Fruit fly (Drosophila melanogaster): ENCODE data around the gene Ndc1.

Gene Ndc1

dm6 chr3R:23941643-23942424 is 17.6 kb downstream of the Ndc1 start (continued):
- 0 out of 3 replicates have a peak, but pooled peaks have one; percentile 40 for TF ChIP-seq zfh1 (GFP tag; IDR thresholded peaks at IDR 0.05)
- TF ChIP-seq CG6272 (GFP tag; IDR thresholded peaks at IDR 0.05), result no peak
- no peak for TF ChIP-seq Ets97D (GFP tag; optimal IDR thresholded peaks at IDR 0.05)
- peak; percentile 58 for TF ChIP-seq CG30403 (GFP tag; optimal IDR thresholded peaks at IDR 0.05)
- TF ChIP-seq CG18476 (GFP tag; optimal IDR thresholded peaks at IDR 0.05), result peak; percentile 3
- TF ChIP-seq CG1792 (GFP tag; optimal IDR thresholded peaks at IDR 0.05), result no peak
- no peak for TF ChIP-seq Spps (tag; optimal IDR thresholded peaks at IDR 0.05)
- TF ChIP-seq Gsc (GFP tag; IDR thresholded peaks at IDR 0.05), result no peak
- TF ChIP-seq fru (optimal IDR thresholded peaks at IDR 0.05), result no peak
- no peak for TF ChIP-seq CG10274 (GFP tag; optimal IDR thresholded peaks at IDR 0.05)
- TF ChIP-seq CG4854 (GFP tag; optimal IDR thresholded peaks at IDR 0.05), result no peak
- TF ChIP-seq CG17829 (tag; optimal IDR thresholded peaks at IDR 0.05), result no peak
- TF ChIP-seq pita (GFP tag; optimal IDR thresholded peaks at IDR 0.05), result no peak
- no peak for TF ChIP-seq CG2202 (tag; optimal IDR thresholded peaks at IDR 0.05)
- TF ChIP-seq CG18011 (GFP tag; optimal IDR thresholded peaks at IDR 0.05), result no peak
- no peak for TF ChIP-seq CG7357 (GFP tag; IDR thresholded peaks at IDR 0.05)
- TF ChIP-seq mld (GFP tag; IDR thresholded peaks at IDR 0.05; ENCODE audit: partially characterized antibody), result no peak
- TF ChIP-seq insv (GFP tag; optimal IDR thresholded peaks at IDR 0.05), result no peak
- TF ChIP-seq ab (GFP tag; optimal IDR thresholded peaks at IDR 0.05), result no peak
- no peak for TF ChIP-seq prd (optimal IDR thresholded peaks at IDR 0.05)
- TF ChIP-seq prd (GFP tag; IDR thresholded peaks at IDR 0.05), result peak; percentile 75
- TF ChIP-seq CG43689 (GFP tag; IDR thresholded peaks at IDR 0.05), result no peak
- no peak for TF ChIP-seq bowl (GFP tag; IDR thresholded peaks at IDR 0.05)
- no peak for TF ChIP-seq C15 (GFP tag; IDR thresholded peaks at IDR 0.05)
- no peak for TF ChIP-seq CG6854 (GFP tag; optimal IDR thresholded peaks at IDR 0.05)
- no peak for TF ChIP-seq chn (GFP tag; optimal IDR thresholded peaks at IDR 0.05)
- TF ChIP-seq lbe (GFP tag; optimal IDR thresholded peaks at IDR 0.05), result no peak
- no peak for TF ChIP-seq Trl (optimal IDR thresholded peaks at IDR 0.05)
- peak; percentile 31 for TF ChIP-seq Trl (GFP tag; optimal IDR thresholded peaks at IDR 0.05)
- TF ChIP-seq CG2199 (GFP tag; IDR thresholded peaks at IDR 0.05), result 0 out of 3 replicates have a peak, but pooled peaks have one; percentile 55
- no peak for TF ChIP-seq schlank (tag; optimal IDR thresholded peaks at IDR 0.05)
- TF ChIP-seq CG4360 (GFP tag; IDR thresholded peaks at IDR 0.05), result no peak
- no peak for TF ChIP-seq en (GFP tag; optimal IDR thresholded peaks at IDR 0.05)
- no peak for TF ChIP-seq CG6791 (GFP tag; IDR thresholded peaks at IDR 0.05; ENCODE audit: partially characterized antibody)
- peak; percentile 54 for TF ChIP-seq lab (GFP tag; optimal IDR thresholded peaks at IDR 0.05)
- TF ChIP-seq hth (optimal IDR thresholded peaks at IDR 0.05), result no peak
- TF ChIP-seq dmrt99B (tag; optimal IDR thresholded peaks at IDR 0.05), result peak; percentile 61
- TF ChIP-seq CG8924 (tag; optimal IDR thresholded peaks at IDR 0.05), result no peak
- TF ChIP-seq CG11247 (GFP tag; IDR thresholded peaks at IDR 0.05), result peak; percentile 20; the same call in 1 of the 2 replicates
- TF ChIP-seq ttk (GFP tag; IDR thresholded peaks at IDR 0.05), result peak; percentile 40; the same call in 1 of the 2 replicates
- TF ChIP-seq klu (GFP tag; IDR thresholded peaks at IDR 0.05), result no peak
- TF ChIP-seq ash1 (GFP tag; optimal IDR thresholded peaks at IDR 0.05), result no peak
- TF ChIP-seq nerfin-1 (tag; optimal IDR thresholded peaks at IDR 0.05), result no peak
- TF ChIP-seq D (optimal IDR thresholded peaks at IDR 0.05), result no peak
- no peak for TF ChIP-seq D (GFP tag; optimal IDR thresholded peaks at IDR 0.05)
- TF ChIP-seq CG2875 (GFP tag; optimal IDR thresholded peaks at IDR 0.05), result no peak
- no peak for TF ChIP-seq dan (GFP tag; IDR thresholded peaks at IDR 0.05)
- peak; percentile 4 for TF ChIP-seq CG8944 (GFP tag; optimal IDR thresholded peaks at IDR 0.05)
- peak; percentile 23 for TF ChIP-seq Myb (GFP tag; optimal IDR thresholded peaks at IDR 0.05)
- TF ChIP-seq sd (tag; optimal IDR thresholded peaks at IDR 0.05), result no peak
- TF ChIP-seq CG12071 (GFP tag; optimal IDR thresholded peaks at IDR 0.05), result no peak
- TF ChIP-seq CG9437 (GFP tag; optimal IDR thresholded peaks at IDR 0.05), result peak; percentile 17
